Worm (Caenorhabditis elegans) whole organism, young adult: ENCODE results near the gene C14A6.7.
"Not testable (repeated sequence)": the region's sequence is repeated elsewhere in the genome, so short reads cannot be mapped to it uniquely, and the experiment has no call there.

Source experiments
- F57A8.1 ChIP-seq: fragments of 200-800 bp; sonication (Bioruptor generic); optimal IDR thresholded peaks from 2 replicates; lab custom pipeline; 2018; ENCODE audit warnings: mild to moderate bottlenecking, missing genetic modification characterization, moderate library complexity, missing compliant biosample characterization
- T26A5.8 ChIP-seq: sonication (generic microtip); optimal IDR thresholded peaks from 2 replicates; lab custom pipeline; 2016; ENCODE audit warnings: missing genetic modification characterization, missing compliant biosample characterization
- Y79H2A.3 ChIP-seq: fragments of 200-800 bp; sonication (Bioruptor generic); conservative IDR thresholded peaks from 2 replicates; pipeline ENCODE4 v1.3.6; 2022; ENCODE audit warnings: missing genetic modification reagents, missing genetic modification characterization, missing compliant biosample characterization
- atf-7 ChIP-seq: sonication (generic microtip); optimal IDR thresholded peaks from 2 replicates; lab custom pipeline; 2017; ENCODE audit warnings: mild to moderate bottlenecking, missing genetic modification characterization, missing compliant biosample characterization
- fkh-3 ChIP-seq: sonication (generic microtip); optimal IDR thresholded peaks from 2 replicates; lab custom pipeline; 2016; ENCODE audit warnings: mild to moderate bottlenecking, missing genetic modification characterization, missing compliant biosample characterization
- nhr-27 ChIP-seq: fragments of 200-800 bp; sonication (Bioruptor generic); optimal IDR thresholded peaks from 2 replicates; lab custom pipeline; 2018; ENCODE audit warnings: mild to moderate bottlenecking, missing genetic modification characterization, moderate library complexity, missing compliant biosample characterization
- nhr-90 ChIP-seq: sonication (generic microtip); optimal IDR thresholded peaks from 2 replicates; lab custom pipeline; 2016; ENCODE audit warnings: missing genotype, mild to moderate bottlenecking, missing genetic modification characterization, missing compliant biosample characterization
- snpc-1.3 ChIP-seq: sonication (generic microtip); optimal IDR thresholded peaks from 2 replicates; lab custom pipeline; 2017; ENCODE audit warnings: missing genetic modification characterization, mild to moderate bottlenecking, missing compliant biosample characterization, antibody characterized with exemption, moderate library complexity, missing genotype, missing genetic modification reagents; ENCODE audit not compliant: insufficient read depth
- snpc-4 ChIP-seq, 5 experiments: fragments of 150-350 bp in 1 of 5; sonication (generic microtip) in 4 of 5; optimal IDR thresholded peaks; 2 replicates each; lab custom pipeline; 2014 to 2018; ENCODE audit warnings: missing genetic modification characterization in 5 of 5, missing biosample characterization in 3 of 5, antibody characterized with exemption in 2 of 5, mild to moderate bottlenecking in 2 of 5, missing compliant biosample characterization in 2 of 5, missing genotype in 2 of 5, moderate library complexity in 2 of 5, missing genetic modification reagents in 1 of 5

- not testable (repeated sequence) for TF ChIP-seq T26A5.8 (tag; lab: Kevin White, UChicago); snpc-4 (GFP tag; optimal IDR thresholded peaks at IDR 0.05; lab: Kevin White, UChicago); snpc-4 (tag; optimal IDR thresholded peaks at IDR 0.05; lab: Kevin White, UChicago); nhr-90 (tag; lab: Kevin White, UChicago); Y79H2A.3 (GFP tag; lab: Robert Waterston, UW); atf-7 (tag; lab: Kevin White, UChicago); F57A8.1 (GFP tag; lab: Kevin White, UChicago); fkh-3 (tag; lab: Kevin White, UChicago); snpc-1.3; nhr-27 (tag; lab: Kevin White, UChicago)
Measured at ce11 chrV:18216784-18217183, 48.6 kb upstream of the C14A6.7 start, which contains the start of gene F16H6.9.
